Worm (Caenorhabditis elegans) whole organism, L4/young adult: ENCODE data around the gene lurp-4.

ENCODE experiments used
- W03F9.2 ChIP-seq: fragments of 150-350 bp; optimal IDR thresholded peaks from 2 replicates; lab custom pipeline; 2014; ENCODE audit warnings: missing biosample characterization, missing genetic modification characterization
- dao-5 ChIP-seq: sonication (generic microtip); optimal IDR thresholded peaks from 2 replicates; lab custom pipeline; 2016; ENCODE audit warnings: missing genotype, missing genetic modification characterization, moderate library complexity, missing compliant biosample characterization
- him-1 ChIP-seq: sonication (generic microtip); optimal IDR thresholded peaks from 2 replicates; lab custom pipeline; 2016; ENCODE audit warnings: missing genotype, missing genetic modification reagents, missing genetic modification characterization, missing compliant biosample characterization

ce11 chrV:13120097-13120496 is 27.6 kb downstream of the lurp-4 start, which contains the start of gene max-1:
- TF ChIP-seq him-1 (tag; lab: Kevin White, UChicago) (no peak), W03F9.2 (no peak), dao-5 (tag; lab: Kevin White, UChicago) (no peak)
